Worm (Caenorhabditis elegans): ENCODE data around the gene srd-12.

DNA sequence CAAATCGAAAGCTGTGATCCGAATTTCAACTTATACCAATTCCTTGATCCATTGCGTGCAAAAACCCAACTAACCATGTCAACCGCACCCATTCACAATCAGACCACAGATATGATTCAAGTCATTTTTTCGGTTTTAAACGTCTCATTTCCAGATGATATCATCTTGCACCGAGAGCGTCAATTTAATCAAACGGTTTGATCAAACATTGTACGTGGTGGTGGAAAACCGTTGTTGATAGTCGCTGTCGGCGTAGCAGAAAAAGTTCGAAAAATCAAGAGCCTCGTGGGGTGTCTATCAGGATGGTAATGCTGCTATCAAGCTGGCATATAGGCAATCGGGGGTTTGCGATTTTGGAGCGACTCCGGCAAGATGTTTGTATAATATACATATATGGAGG, 28.8 kb upstream of the srd-12 start:
- TF ChIP-seq nhr-11 (tag; optimal IDR thresholded peaks at IDR 0.05) (no peak), aly-2 (tag; optimal IDR thresholded peaks at IDR 0.05) (no peak), unc-130 (tag; optimal IDR thresholded peaks at IDR 0.05) (no peak), mdl-1 (tag; optimal IDR thresholded peaks at IDR 0.05) (peak in 1 of 2 experiments; percentile 3), fos-1 (tag; optimal IDR thresholded peaks at IDR 0.05) (no peak)
